Fruit fly (Drosophila melanogaster) whole organism, wandering third instar larva: Measurements from ENCODE around the gene mRpS6.

ENCODE experiments used
- Abd-B ChIP-seq: fragments of >200 bp; optimal IDR thresholded peaks from 2 replicates; lab custom pipeline; 2017; ENCODE audit warnings: missing biosample characterization, missing genetic modification characterization
- CrebA ChIP-seq: fragments of 200-800 bp; sonication (Bioruptor generic); optimal IDR thresholded peaks from 2 replicates; lab custom pipeline; 2016; ENCODE audit warnings: missing biosample characterization, mild to moderate bottlenecking, missing genetic modification characterization, borderline replicate concordance
- Dfd ChIP-seq: fragments of >200 bp; optimal IDR thresholded peaks from 2 replicates; lab custom pipeline; 2017; ENCODE audit warnings: missing biosample characterization, missing genetic modification characterization
- Dif ChIP-seq: fragments of 200-275, 200-300 bp; sonication (Bioruptor generic); optimal IDR thresholded peaks from 2 replicates; lab custom pipeline; 2018; ENCODE audit warnings: missing biosample characterization, missing genetic modification characterization; ENCODE audit not compliant: partially characterized antibody
- GATAd ChIP-seq: sonication (Bioruptor generic); optimal IDR thresholded peaks from 2 replicates; lab custom pipeline; 2016; ENCODE audit warnings: missing biosample characterization, missing genetic modification characterization
- HLH106 ChIP-seq: fragments of 200-800 bp; optimal IDR thresholded peaks from 3 replicates; lab custom pipeline; 2019; ENCODE audit warnings: missing biosample characterization, mild to moderate bottlenecking, missing genetic modification characterization, moderate library complexity
- Hnf4 ChIP-seq: fragments of 200-800 bp; sonication (Bioruptor generic); optimal IDR thresholded peaks from 2 replicates; lab custom pipeline; 2016; ENCODE audit warnings: missing biosample characterization, mild to moderate bottlenecking, missing genetic modification characterization
- Hr83 ChIP-seq: fragments of 200-300 bp; sonication (Bioruptor generic); optimal IDR thresholded peaks from 2 replicates; lab custom pipeline; 2016; ENCODE audit warnings: missing biosample characterization, mild to moderate bottlenecking, missing genetic modification characterization, moderate library complexity; ENCODE audit not compliant: poor library complexity, severe bottlenecking
- Jra ChIP-seq: sonication (Bioruptor generic); optimal IDR thresholded peaks from 2 replicates; lab custom pipeline; 2016; ENCODE audit warnings: missing biosample characterization, missing genetic modification characterization
- Mio ChIP-seq: sonication (Bioruptor generic); optimal IDR thresholded peaks from 2 replicates; lab custom pipeline; 2016; ENCODE audit warnings: missing biosample characterization, missing genetic modification characterization
- Myc ChIP-seq: fragments of >200 bp; optimal IDR thresholded peaks from 2 replicates; lab custom pipeline; 2017
- N ChIP-seq: fragments of >200 bp; optimal IDR thresholded peaks from 2 replicates; lab custom pipeline; 2018; ENCODE audit warnings: missing biosample characterization, missing external identifiers, missing genetic modification characterization
- Rel ChIP-seq, 2 experiments: fragments of 200-800 bp; sonication (Bioruptor generic) in 1 of 2; optimal IDR thresholded peaks; 2 replicates in 1 of 2; 3 replicates in 1 of 2; lab custom pipeline; 2016 to 2019; ENCODE audit warnings: mild to moderate bottlenecking in 2 of 2, missing biosample characterization in 2 of 2, missing genetic modification characterization in 2 of 2, moderate library complexity in 1 of 2
- Sp1 ChIP-seq: fragments of 200-800 bp; sonication (Bioruptor generic); optimal IDR thresholded peaks from 3 replicates; lab custom pipeline; 2019; ENCODE audit warnings: missing biosample characterization, mild to moderate bottlenecking, missing genetic modification characterization, moderate library complexity
- Vsx2 ChIP-seq: fragments of 200-300, 225-300 bp; sonication (Bioruptor generic); optimal IDR thresholded peaks from 2 replicates; lab custom pipeline; 2018; ENCODE audit warnings: missing biosample characterization, missing genetic modification characterization; ENCODE audit not compliant: partially characterized antibody
- br ChIP-seq: fragments of 200-800 bp; sonication (Bioruptor generic); optimal IDR thresholded peaks from 2 replicates; lab custom pipeline; 2016; ENCODE audit warnings: missing biosample characterization, missing genetic modification characterization
- brk ChIP-seq: fragments of 200-800 bp; sonication (Bioruptor generic); optimal IDR thresholded peaks from 2 replicates; lab custom pipeline; 2016; ENCODE audit warnings: missing biosample characterization, mild to moderate bottlenecking, missing genetic modification characterization
- dl ChIP-seq, 2 experiments: fragments of 175-275, 200-275 bp in 1 of 2; fragments of 200-275 bp in 1 of 2; sonication (Bioruptor generic); optimal IDR thresholded peaks; lab custom pipeline; 2018; ENCODE audit warnings: mild to moderate bottlenecking in 2 of 2, missing biosample characterization in 2 of 2, missing genetic modification characterization in 2 of 2, moderate library complexity in 2 of 2; ENCODE audit not compliant: partially characterized antibody in 2 of 2, insufficient read depth in 1 of 2
- dmrt93B ChIP-seq: fragments of 200-800 bp; sonication (Bioruptor generic); optimal IDR thresholded peaks from 2 replicates; lab custom pipeline; 2018; ENCODE audit warnings: missing biosample characterization, mild to moderate bottlenecking, missing genetic modification characterization
- dsf ChIP-seq: sonication (Bioruptor generic); optimal IDR thresholded peaks from 2 replicates; lab custom pipeline; 2016; ENCODE audit warnings: missing biosample characterization, missing genetic modification characterization, borderline replicate concordance
- ey ChIP-seq: fragments of 200-800 bp; sonication (Bioruptor generic); optimal IDR thresholded peaks from 2 replicates; lab custom pipeline; 2016; ENCODE audit warnings: missing biosample characterization, missing genetic modification characterization
- foxo ChIP-seq, 2 experiments: fragments of 200-800 bp; sonication (Bioruptor generic); optimal IDR thresholded peaks; 2 replicates in 1 of 2; 3 replicates in 1 of 2; lab custom pipeline; 2016 to 2017; ENCODE audit warnings: missing biosample characterization in 2 of 2, missing genetic modification characterization in 2 of 2
- fru ChIP-seq: fragments of 200-800 bp; sonication (Bioruptor generic); optimal IDR thresholded peaks from 3 replicates; lab custom pipeline; 2016; ENCODE audit warnings: missing biosample characterization, mild to moderate bottlenecking, missing genetic modification characterization
- h ChIP-seq: fragments of 200-800 bp; sonication (Bioruptor generic); optimal IDR thresholded peaks from 3 replicates; lab custom pipeline; 2016; ENCODE audit warnings: missing biosample characterization, mild to moderate bottlenecking, missing genetic modification characterization
- pan ChIP-seq: fragments of >200 bp; optimal IDR thresholded peaks from 2 replicates; lab custom pipeline; 2017
- psq ChIP-seq: fragments of 200-800 bp; sonication (Bioruptor generic); optimal IDR thresholded peaks from 3 replicates; lab custom pipeline; 2017; ENCODE audit warnings: missing biosample characterization, mild to moderate bottlenecking, missing genetic modification characterization, moderate library complexity
- rgr ChIP-seq: fragments of 200-800 bp; sonication (Bioruptor generic); optimal IDR thresholded peaks from 3 replicates; lab custom pipeline; 2016; ENCODE audit warnings: missing biosample characterization, mild to moderate bottlenecking, missing genetic modification characterization
- sv ChIP-seq: fragments of 200-800 bp; sonication (Bioruptor generic); optimal IDR thresholded peaks from 3 replicates; lab custom pipeline; 2016; ENCODE audit warnings: missing biosample characterization, missing genetic modification characterization
- tai ChIP-seq: sonication (Bioruptor generic); optimal IDR thresholded peaks from 2 replicates; lab custom pipeline; 2016; ENCODE audit warnings: missing biosample characterization, missing genetic modification characterization
- usp ChIP-seq: fragments of >200 bp; optimal IDR thresholded peaks from 2 replicates; lab custom pipeline; 2017; ENCODE audit warnings: missing biosample characterization, missing genetic modification characterization
- woc ChIP-seq: sonication (Bioruptor generic); optimal IDR thresholded peaks from 2 replicates; lab custom pipeline; 2016; ENCODE audit warnings: missing biosample characterization, mild to moderate bottlenecking, missing genetic modification characterization

The mRpS6 gene

dm6 chr3L:4339525-4339924 lies 24.8 kb upstream of the mRpS6 start:
- TF ChIP-seq Dfd: no peak
- TF ChIP-seq Abd-B: no peak

DNA sequence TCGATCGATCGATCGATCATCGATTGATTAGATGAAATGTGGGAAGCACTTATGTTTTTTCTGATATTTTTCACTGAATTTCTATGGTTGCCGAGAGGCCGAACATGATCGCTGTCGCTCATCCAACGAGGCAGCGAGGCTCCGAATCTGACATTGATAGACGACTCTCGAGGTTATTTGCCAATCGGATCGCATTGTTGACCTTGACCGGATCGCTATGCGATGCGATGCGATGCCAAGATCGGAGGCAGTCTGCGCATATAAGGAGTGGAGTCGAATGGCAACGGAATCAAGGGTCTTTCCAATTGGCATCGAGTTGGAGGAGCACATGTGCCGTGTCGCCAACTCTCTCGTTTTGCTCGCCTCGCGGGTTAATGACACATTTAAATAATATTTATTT lies 24.1 kb upstream of the mRpS6 start:
- TF ChIP-seq dl (GFP tag; optimal IDR thresholded peaks at IDR 0.05; lab: Kevin White, UChicago; ENCODE audit: insufficient read depth in 1 of 2, partially characterized antibody in 2 of 2) (no peak), ey (GFP tag; lab: Kevin White, UChicago) (no peak), tai (GFP tag; lab: Kevin White, UChicago) (no peak), Dif (GFP tag; lab: Kevin White, UChicago) (no peak), fru (no peak), Hr83 (no peak), usp (no peak), br (no peak), GATAd (GFP tag; lab: Kevin White, UChicago) (no peak), Dfd (no peak), dmrt93B (no peak), woc (GFP tag; lab: Kevin White, UChicago) (no peak), Sp1 (GFP tag; lab: Kevin White, UChicago) (no peak), sv (no peak), Abd-B (no peak)

DNA sequence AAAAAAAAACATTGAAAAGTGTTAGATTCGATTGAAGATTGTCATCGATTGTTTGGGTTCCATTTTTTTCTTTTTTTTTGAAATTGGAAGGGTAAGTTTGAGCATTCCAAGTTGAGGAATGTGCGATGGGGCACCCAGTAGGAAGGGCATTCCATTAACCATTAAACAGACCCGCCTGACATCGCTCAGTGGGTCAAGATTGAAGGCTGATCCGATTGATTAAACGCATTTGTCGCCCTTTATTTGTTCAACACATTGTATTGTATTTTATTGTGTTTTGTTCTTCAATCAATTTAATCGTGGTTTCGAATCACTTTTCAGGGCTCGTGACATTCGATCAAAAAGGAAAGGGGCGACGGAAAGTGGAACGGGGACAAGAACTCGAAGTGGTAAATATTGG lies 23.3 kb upstream of the mRpS6 start:
- TF ChIP-seq foxo (GFP tag; optimal IDR thresholded peaks at IDR 0.05; lab: Kevin White, UChicago) (no peak), dmrt93B (no peak), h (GFP tag; lab: Kevin White, UChicago) (no peak), dl (GFP tag; optimal IDR thresholded peaks at IDR 0.05; lab: Kevin White, UChicago; ENCODE audit: insufficient read depth in 1 of 2, partially characterized antibody in 2 of 2) (no peak), Dfd (no peak), fru (no peak), Dif (GFP tag; lab: Kevin White, UChicago) (no peak), psq (GFP tag; lab: Kevin White, UChicago) (no peak), sv (no peak), HLH106 (tag; lab: Kevin White, UChicago) (no peak), Hnf4 (no peak), GATAd (GFP tag; lab: Kevin White, UChicago) (no peak), tai (GFP tag; lab: Kevin White, UChicago) (no peak), Myc (lab: Kevin White, UChicago) (no peak), dsf (no peak), Jra (no peak), Sp1 (GFP tag; lab: Kevin White, UChicago) (no peak), N (GFP tag; lab: Kevin White, UChicago) (no peak), Vsx2 (no peak), br (no peak)

DNA sequence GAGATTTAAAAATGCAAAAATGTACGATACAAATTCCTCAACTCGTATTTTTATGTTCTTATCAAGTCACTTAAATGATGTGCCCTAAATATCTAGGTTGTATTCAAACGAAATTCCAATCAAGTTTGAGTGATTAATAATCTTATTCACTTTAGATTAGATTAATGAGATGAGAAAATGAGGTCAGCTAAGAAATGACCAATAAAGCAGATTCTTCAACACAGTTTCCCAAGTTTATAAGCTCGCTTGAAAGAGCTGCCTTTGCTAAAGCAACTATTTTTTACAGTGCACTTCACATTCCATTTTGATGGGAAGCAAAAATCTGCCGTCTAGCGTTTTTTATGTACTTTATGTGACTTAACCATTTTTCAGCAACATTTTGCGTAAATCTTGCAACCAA lies 18.0 kb upstream of the mRpS6 start:
- TF ChIP-seq rgr (GFP tag; lab: Kevin White, UChicago) (no peak), foxo (GFP tag; optimal IDR thresholded peaks at IDR 0.05; lab: Kevin White, UChicago) (peak in 1 of 2 experiments; percentile 5)
- TF ChIP-seq, all 38 proteins: peak for 1

DNA sequence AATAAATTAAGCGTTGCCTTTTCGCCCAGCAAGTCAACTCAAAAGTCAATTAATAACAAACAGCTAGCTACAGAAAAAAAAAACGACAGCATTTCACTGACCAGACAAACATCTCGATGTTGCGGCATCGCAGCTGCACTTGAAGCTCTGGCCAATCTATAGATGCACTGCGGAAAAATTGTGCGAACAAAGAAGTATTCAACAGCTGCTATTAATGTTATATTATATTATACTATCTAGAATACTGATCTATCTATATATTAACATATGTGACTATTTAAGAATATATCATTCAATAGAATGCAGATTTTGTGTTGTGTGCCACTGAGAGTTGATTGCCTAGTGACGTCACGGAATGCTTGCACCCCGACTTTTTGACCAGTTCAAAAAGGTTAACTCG lies 16.3 kb upstream of the mRpS6 start:
- no peak for TF ChIP-seq Hr83
- no peak for TF ChIP-seq Dif (GFP tag; lab: Kevin White, UChicago)
- TF ChIP-seq HLH106 (tag; lab: Kevin White, UChicago): no peak
- no peak for TF ChIP-seq dsf
- no peak for TF ChIP-seq Jra
- no peak for TF ChIP-seq dl (GFP tag; optimal IDR thresholded peaks at IDR 0.05; lab: Kevin White, UChicago; ENCODE audit: insufficient read depth in 1 of 2, partially characterized antibody in 2 of 2)
- no peak for TF ChIP-seq Mio (GFP tag; lab: Kevin White, UChicago)
- no peak for TF ChIP-seq Hnf4
- no peak for TF ChIP-seq Vsx2
- TF ChIP-seq brk: no peak
- TF ChIP-seq dmrt93B: no peak
- no peak for TF ChIP-seq rgr (GFP tag; lab: Kevin White, UChicago)
- no peak for TF ChIP-seq CrebA (GFP tag; lab: Kevin White, UChicago)
- no peak for TF ChIP-seq tai (GFP tag; lab: Kevin White, UChicago)

DNA sequence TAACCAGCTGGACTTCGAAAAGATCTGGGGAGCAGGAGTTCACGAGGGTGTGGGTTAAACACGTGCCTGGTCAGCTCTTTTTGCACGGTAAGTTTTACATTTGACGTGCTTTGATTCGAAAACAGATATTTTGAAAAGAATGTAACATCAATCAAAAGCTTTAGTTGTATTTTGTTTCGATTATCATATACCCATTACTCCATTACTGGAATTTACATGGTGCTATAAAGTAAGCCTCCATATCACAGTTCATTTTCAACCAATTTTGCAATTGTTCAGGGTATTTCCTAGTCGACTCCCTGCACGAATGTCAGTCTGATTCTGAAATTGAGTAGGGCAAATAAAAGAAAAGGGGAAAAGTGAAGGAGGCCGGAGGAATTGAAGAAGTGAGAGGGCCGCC lies 15.5 kb upstream of the mRpS6 start:
- no peak for TF ChIP-seq CrebA (GFP tag; lab: Kevin White, UChicago)
- TF ChIP-seq Mio (GFP tag; lab: Kevin White, UChicago): no peak
- TF ChIP-seq br: no peak
- no peak for TF ChIP-seq N (GFP tag; lab: Kevin White, UChicago)
- TF ChIP-seq Rel (GFP tag; optimal IDR thresholded peaks at IDR 0.05; lab: Kevin White, UChicago): no peak
- TF ChIP-seq Rel (tag; optimal IDR thresholded peaks at IDR 0.05; lab: Kevin White, UChicago): no peak
- no peak for TF ChIP-seq sv
- TF ChIP-seq fru: no peak
- no peak for TF ChIP-seq tai (GFP tag; lab: Kevin White, UChicago)
- TF ChIP-seq usp: no peak
- no peak for TF ChIP-seq h (GFP tag; lab: Kevin White, UChicago)
- TF ChIP-seq woc (GFP tag; lab: Kevin White, UChicago): no peak
- TF ChIP-seq rgr (GFP tag; lab: Kevin White, UChicago): no peak
- no peak for TF ChIP-seq Jra
- no peak for TF ChIP-seq GATAd (GFP tag; lab: Kevin White, UChicago)
- no peak for TF ChIP-seq brk
- no peak for TF ChIP-seq pan
- TF ChIP-seq, all 38 proteins: peak for 0
